Worm (Caenorhabditis elegans) whole organism, L1 larva: ENCODE results near the gene dkc-1.

Experiments used
- F16B12.6 ChIP-seq: fragments of 150-350 bp; optimal IDR thresholded peaks from 2 replicates; lab custom pipeline; 2014; ENCODE audit warnings: missing biosample characterization, missing genetic modification characterization
- aha-1 ChIP-seq: fragments of 150-350 bp; optimal IDR thresholded peaks from 2 replicates; lab custom pipeline; 2014; ENCODE audit warnings: missing biosample characterization, missing genetic modification characterization
- blmp-1 ChIP-seq: fragments of 150-350 bp; optimal IDR thresholded peaks from 2 replicates; lab custom pipeline; 2014; ENCODE audit warnings: missing biosample characterization, missing genetic modification characterization
- ceh-82 ChIP-seq, 3 experiments: fragments of 150-350 bp in 1 of 3; sonication (generic microtip) in 2 of 3; optimal IDR thresholded peaks; 2 replicates each; lab custom pipeline; 2014 to 2017; ENCODE audit warnings: missing biosample characterization in 3 of 3, missing genetic modification characterization in 3 of 3
- ceh-88 ChIP-seq: fragments of 200-800 bp; sonication (Bioruptor generic); IDR thresholded peaks from 2 replicates; pipeline ENCODE4 v1.3.6; 2022; ENCODE audit warnings: missing genetic modification characterization, missing compliant biosample characterization
- dpl-1 ChIP-seq, 3 experiments: fragments of 150-350 bp in 2 of 3; sonication (generic microtip) in 1 of 3; optimal IDR thresholded peaks; 2 replicates each; lab custom pipeline; 2014 to 2017; ENCODE audit warnings: missing biosample characterization in 3 of 3, missing genetic modification characterization in 3 of 3, missing genetic modification reagents in 3 of 3
- dsc-1 ChIP-seq: sonication (generic microtip); optimal IDR thresholded peaks from 2 replicates; lab custom pipeline; 2016; ENCODE audit warnings: mild to moderate bottlenecking, missing genetic modification characterization, missing compliant biosample characterization
- efl-1 ChIP-seq, 4 experiments: fragments of 150-350 bp; optimal IDR thresholded peaks in 3 of 4; peaks in 1 of 4; 1 replicate in 1 of 4; 2 replicates in 3 of 4; lab custom pipeline; 2014; ENCODE audit warnings: missing biosample characterization in 2 of 4, missing genetic modification characterization in 2 of 4, missing genetic modification reagents in 2 of 4
- efl-3 ChIP-seq: fragments of 200-800 bp; sonication (Bioruptor generic); optimal IDR thresholded peaks from 2 replicates; lab custom pipeline; 2018; ENCODE audit warnings: mild to moderate bottlenecking, missing genetic modification characterization, missing compliant biosample characterization
- egl-13 ChIP-seq: sonication (generic microtip); optimal IDR thresholded peaks from 2 replicates; lab custom pipeline; 2016; ENCODE audit warnings: missing genotype, missing genetic modification reagents, missing genetic modification characterization, missing compliant biosample characterization
- elt-3 ChIP-seq, 6 experiments: fragments of 150-350 bp in 1 of 6; sonication (generic microtip); optimal IDR thresholded peaks; 2 replicates each; lab custom pipeline; 2017 to 2018; ENCODE audit warnings: missing biosample characterization in 6 of 6, missing genetic modification characterization in 6 of 6, inconsistent platforms in 1 of 6
- fos-1 ChIP-seq: fragments of 150-350 bp; optimal IDR thresholded peaks from 2 replicates; lab custom pipeline; 2014; ENCODE audit warnings: missing biosample characterization, missing genetic modification characterization
- grh-1 ChIP-seq: fragments of 200-800 bp; sonication (Bioruptor generic); IDR thresholded peaks from 2 replicates; pipeline ENCODE4 v1.3.6; 2022; ENCODE audit warnings: missing genetic modification reagents, missing genetic modification characterization, missing compliant biosample characterization
- irx-1 ChIP-seq: sonication (generic microtip); optimal IDR thresholded peaks from 2 replicates; lab custom pipeline; 2016; ENCODE audit warnings: missing genetic modification characterization, missing compliant biosample characterization
- lin-13 ChIP-seq: fragments of 150-350 bp; optimal IDR thresholded peaks from 2 replicates; lab custom pipeline; 2014; ENCODE audit warnings: missing biosample characterization, missing genetic modification reagents, missing genetic modification characterization
- lin-14 ChIP-seq: fragments of 200-800 bp; sonication (Bioruptor generic); optimal IDR thresholded peaks from 2 replicates; lab custom pipeline; 2018; ENCODE audit warnings: mild to moderate bottlenecking, missing genetic modification characterization, moderate library complexity, missing compliant biosample characterization
- lin-15B ChIP-seq: fragments of 150-350 bp; sonication (generic microtip); optimal IDR thresholded peaks from 3 replicates; lab custom pipeline; 2014; ENCODE audit warnings: missing biosample characterization, missing genetic modification characterization
- lin-35 ChIP-seq, 2 experiments: fragments of 150-350 bp; optimal IDR thresholded peaks; 2 replicates each; lab custom pipeline; 2014; ENCODE audit warnings: missing biosample characterization in 2 of 2, missing genetic modification characterization in 2 of 2, missing genetic modification reagents in 2 of 2
- lsy-2 ChIP-seq, 2 experiments: fragments of 150-350 bp; optimal IDR thresholded peaks; 2 replicates each; lab custom pipeline; 2014; ENCODE audit warnings: missing biosample characterization in 2 of 2, missing genetic modification characterization in 2 of 2
- mdl-1 ChIP-seq, 2 experiments: fragments of 150-350 bp; optimal IDR thresholded peaks; 2 replicates each; lab custom pipeline; 2014 to 2017; ENCODE audit warnings: missing biosample characterization in 2 of 2, missing genetic modification characterization in 2 of 2, inconsistent platforms in 1 of 2
- mep-1 ChIP-seq: fragments of 150-350 bp; optimal IDR thresholded peaks from 2 replicates; lab custom pipeline; 2014; ENCODE audit warnings: missing biosample characterization, missing genetic modification characterization
- nhr-12 ChIP-seq: sonication (generic microtip); optimal IDR thresholded peaks from 2 replicates; lab custom pipeline; 2017; ENCODE audit warnings: missing biosample characterization, missing genetic modification characterization
- nhr-20 ChIP-seq: sonication (generic microtip); optimal IDR thresholded peaks from 2 replicates; lab custom pipeline; 2016; ENCODE audit warnings: mild to moderate bottlenecking, missing genetic modification characterization, missing compliant biosample characterization
- nhr-47 ChIP-seq: sonication (generic microtip); optimal IDR thresholded peaks from 2 replicates; lab custom pipeline; 2016; ENCODE audit warnings: mild to moderate bottlenecking, missing genetic modification characterization, moderate library complexity, missing compliant biosample characterization
- nhr-71 ChIP-seq: sonication (generic microtip); optimal IDR thresholded peaks from 2 replicates; lab custom pipeline; 2016; ENCODE audit warnings: mild to moderate bottlenecking, missing genetic modification characterization, moderate library complexity, missing compliant biosample characterization
- nhr-77 ChIP-seq: fragments of 150-350 bp; optimal IDR thresholded peaks from 2 replicates; lab custom pipeline; 2014; ENCODE audit warnings: missing biosample characterization, missing genetic modification characterization
- nhr-84 ChIP-seq: sonication (generic microtip); optimal IDR thresholded peaks from 2 replicates; lab custom pipeline; 2017; ENCODE audit warnings: missing biosample characterization, missing genetic modification characterization
- nhr-85 ChIP-seq: sonication (generic microtip); peaks from one replicate; lab custom pipeline; 2016; ENCODE audit warnings: missing genetic modification characterization, inconsistent platforms, missing compliant biosample characterization
- nhr-90 ChIP-seq: sonication (generic microtip); optimal IDR thresholded peaks from 2 replicates; lab custom pipeline; 2016; ENCODE audit warnings: mild to moderate bottlenecking, missing genetic modification characterization, missing compliant biosample characterization; ENCODE audit not compliant: poor library complexity
- pax-3 ChIP-seq: fragments of 200-800 bp; sonication (Bioruptor generic); optimal IDR thresholded peaks from 2 replicates; lab custom pipeline; 2018; ENCODE audit warnings: mild to moderate bottlenecking, missing genetic modification characterization, moderate library complexity, missing compliant biosample characterization
- rnt-1 ChIP-seq: sonication (generic microtip); optimal IDR thresholded peaks from 2 replicates; lab custom pipeline; 2016; ENCODE audit warnings: mild to moderate bottlenecking, missing genetic modification characterization, moderate library complexity, missing compliant biosample characterization
- skn-1 ChIP-seq: fragments of 150-350 bp; optimal IDR thresholded peaks from 2 replicates; lab custom pipeline; 2014; ENCODE audit warnings: missing biosample characterization, missing genetic modification characterization
- sptf-1 ChIP-seq: fragments of 150-350 bp; optimal IDR thresholded peaks from 2 replicates; lab custom pipeline; 2014; ENCODE audit warnings: missing biosample characterization, missing genetic modification characterization
- sup-37 ChIP-seq: fragments of 200-800 bp; sonication (Bioruptor generic); optimal IDR thresholded peaks from 2 replicates; lab custom pipeline; 2018; ENCODE audit warnings: mild to moderate bottlenecking, missing genetic modification characterization, missing compliant biosample characterization
- swsn-7 ChIP-seq: sonication (generic microtip); optimal IDR thresholded peaks from 2 replicates; lab custom pipeline; 2016; ENCODE audit warnings: missing genetic modification characterization, missing compliant biosample characterization
- tbx-2 ChIP-seq: sonication (generic microtip); optimal IDR thresholded peaks from 2 replicates; lab custom pipeline; 2016; ENCODE audit warnings: missing genetic modification characterization, missing compliant biosample characterization
- unc-30 ChIP-seq: sonication (generic microtip); optimal IDR thresholded peaks from 2 replicates; lab custom pipeline; 2017; ENCODE audit warnings: missing biosample characterization, missing genetic modification characterization
- unc-86 ChIP-seq: sonication (generic microtip); optimal IDR thresholded peaks from 2 replicates; lab custom pipeline; 2016; ENCODE audit warnings: missing genetic modification characterization, missing compliant biosample characterization

dkc-1 gene

ce11 chrIII:10734511-10735233 is 13.6 kb upstream of the dkc-1 start:
- TF ChIP-seq nhr-71 (tag; lab: Kevin White, UChicago), result no peak
- no peak for TF ChIP-seq efl-3 (GFP tag; lab: Kevin White, UChicago)
- peak; percentile 39 for TF ChIP-seq lin-14 (GFP tag; lab: Kevin White, UChicago)
- no peak for TF ChIP-seq swsn-7 (tag; lab: Kevin White, UChicago)
- no peak for TF ChIP-seq ceh-88 (GFP tag; lab: Robert Waterston, UW)
- TF ChIP-seq tbx-2 (tag; lab: Kevin White, UChicago), result peak; percentile 2
- TF ChIP-seq efl-1 (optimal IDR thresholded peaks at IDR 0.05; lab: Kevin White, UChicago), result no peak
- peak in 1 of 2 experiments; percentile 47 for TF ChIP-seq efl-1 (GFP tag; optimal IDR thresholded peaks at IDR 0.05 in 1 of 2; lab: Kevin White, UChicago)
- peak; percentile 13 for TF ChIP-seq skn-1 (tag; lab: Kevin White, UChicago)
- TF ChIP-seq nhr-77 (tag; lab: Kevin White, UChicago), result peak; percentile 28

ce11 chrIII:10736322-10736985 is 11.8 kb upstream of the dkc-1 start:
- peak; percentile 76 for TF ChIP-seq blmp-1
- peak; percentile 47 for TF ChIP-seq lin-14 (GFP tag; lab: Kevin White, UChicago)
- TF ChIP-seq elt-3 (tag; optimal IDR thresholded peaks at IDR 0.05; lab: Kevin White, UChicago), result peak in 1 of 6 experiments; percentile 4
- no peak for TF ChIP-seq nhr-20 (tag; lab: Kevin White, UChicago)
- TF ChIP-seq grh-1 (GFP tag; lab: Robert Waterston, UW), result 0 out of 2 replicates have a peak, but pooled peaks have one; percentile 31
- peak in 1 of 2 experiments; percentile 26 for TF ChIP-seq lin-35 (GFP tag; optimal IDR thresholded peaks at IDR 0.05; lab: Kevin White, UChicago)
- peak; percentile 11 to 35 for TF ChIP-seq efl-1 (optimal IDR thresholded peaks at IDR 0.05; lab: Kevin White, UChicago)
- peak in 1 of 2 experiments; percentile 33 for TF ChIP-seq efl-1 (GFP tag; optimal IDR thresholded peaks at IDR 0.05 in 1 of 2; lab: Kevin White, UChicago)
- no peak for TF ChIP-seq unc-30 (tag; lab: Kevin White, UChicago)
- no peak for TF ChIP-seq mep-1 (tag; lab: Kevin White, UChicago)
- peak; percentile 35 for TF ChIP-seq nhr-85 (tag; lab: Kevin White, UChicago)

ce11 chrIII:10738081-10738480 is 10.1 kb upstream of the dkc-1 start:
- TF ChIP-seq nhr-47 (tag; lab: Kevin White, UChicago), result no peak
- TF ChIP-seq efl-1 (optimal IDR thresholded peaks at IDR 0.05; lab: Kevin White, UChicago), result no peak
- TF ChIP-seq efl-1 (GFP tag; optimal IDR thresholded peaks at IDR 0.05 in 1 of 2; lab: Kevin White, UChicago), result peak in 1 of 2 experiments; percentile 25

- TF ChIP-seq nhr-12 (no peak), nhr-20 (tag; lab: Kevin White, UChicago) (no peak), efl-1 (optimal IDR thresholded peaks at IDR 0.05; lab: Kevin White, UChicago) (no peak), efl-1 (GFP tag; optimal IDR thresholded peaks at IDR 0.05 in 1 of 2; lab: Kevin White, UChicago) (peak in 1 of 2 experiments; percentile 89), ceh-82 (tag; optimal IDR thresholded peaks at IDR 0.05; lab: Kevin White, UChicago) (no peak), sup-37 (GFP tag; lab: Kevin White, UChicago) (no peak), tbx-2 (tag; lab: Kevin White, UChicago) (no peak)
Measured at ce11 chrIII:10739455-10739854, 8.8 kb upstream of the dkc-1 start, which contains the start of gene smap-1. smap-1 (minus strand) TSS chrIII:10739792.

- TF ChIP-seq sptf-1 (tag; lab: Kevin White, UChicago) (no peak), egl-13 (tag; lab: Kevin White, UChicago) (peak; percentile 33), rnt-1 (tag; lab: Kevin White, UChicago) (peak; percentile 55), ceh-82 (tag; optimal IDR thresholded peaks at IDR 0.05; lab: Kevin White, UChicago) (peak in 2 of 3 experiments; percentile 21 to 60), efl-1 (optimal IDR thresholded peaks at IDR 0.05; lab: Kevin White, UChicago) (peak; percentile 67 to 72), efl-1 (GFP tag; optimal IDR thresholded peaks at IDR 0.05 in 1 of 2; lab: Kevin White, UChicago) (peak in 1 of 2 experiments; percentile 58), lin-13 (GFP tag; lab: Kevin White, UChicago) (no peak), dpl-1 (GFP tag; optimal IDR thresholded peaks at IDR 0.05; lab: Kevin White, UChicago) (peak in 2 of 3 experiments; percentile 35 to 66), swsn-7 (tag; lab: Kevin White, UChicago) (peak; percentile 53), lin-35 (GFP tag; optimal IDR thresholded peaks at IDR 0.05; lab: Kevin White, UChicago) (peak; percentile 64 to 68), F16B12.6 (tag; lab: Kevin White, UChicago) (peak; percentile 88), unc-86 (tag; lab: Kevin White, UChicago) (peak; percentile 52), lin-15B (tag; lab: Kevin White, UChicago) (no peak), nhr-84 (tag; lab: Kevin White, UChicago) (no peak), pax-3 (tag; lab: Kevin White, UChicago) (peak; percentile 5), dsc-1 (tag; lab: Kevin White, UChicago) (peak; percentile 48), nhr-90 (tag; lab: Kevin White, UChicago) (peak; percentile 17), tbx-2 (tag; lab: Kevin White, UChicago) (peak; percentile 57), aha-1 (no peak), lsy-2 (tag; optimal IDR thresholded peaks at IDR 0.05; lab: Kevin White, UChicago) (peak; percentile 21 to 70), nhr-20 (tag; lab: Kevin White, UChicago) (peak; percentile 47), fos-1 (peak; percentile 49), irx-1 (tag; lab: Kevin White, UChicago) (peak; percentile 6), mdl-1 (tag; optimal IDR thresholded peaks at IDR 0.05; lab: Kevin White, UChicago) (peak in 1 of 2 experiments; percentile 24)
Measured at ce11 chrIII:10739902-10740301, 8.3 kb upstream of the dkc-1 start.
